Fruit fly (Drosophila melanogaster): Measurements from ENCODE around the gene Unc-76.
A peak's percentile ranks its signal among the peaks of the same experiment; 100 is the strongest.

The Unc-76 gene

dm6 chrX:2137587-2138341 is 57.4 kb downstream of the Unc-76 start (continued):
- TF ChIP-seq CG8388 (GFP tag; optimal IDR thresholded peaks at IDR 0.05) = peak; percentile 99
- TF ChIP-seq dysf (GFP tag; IDR thresholded peaks at IDR 0.05) = peak; percentile 99
- TF ChIP-seq Spps (tag; optimal IDR thresholded peaks at IDR 0.05) = peak; percentile 100
- peak; percentile 97 for TF ChIP-seq fd64A (GFP tag; optimal IDR thresholded peaks at IDR 0.05)
- peak; percentile 99 for TF ChIP-seq ara (GFP tag; IDR thresholded peaks at IDR 0.05)
- peak; percentile 99 for TF ChIP-seq Hmr (GFP tag; optimal IDR thresholded peaks at IDR 0.05)
- TF ChIP-seq crp (GFP tag; optimal IDR thresholded peaks at IDR 0.05) = peak in 1 of 2 experiments; percentile 65
- peak; percentile 98 for TF ChIP-seq CG11085 (GFP tag; IDR thresholded peaks at IDR 0.05)
- TF ChIP-seq CG6272 (GFP tag; IDR thresholded peaks at IDR 0.05) = peak; percentile 97
- peak; percentile 91 for TF ChIP-seq psq (GFP tag; optimal IDR thresholded peaks at IDR 0.05)
- TF ChIP-seq nerfin-2 (GFP tag; IDR thresholded peaks at IDR 0.05; ENCODE audit: partially characterized antibody) = peak; percentile 90
- TF ChIP-seq CG4854 (GFP tag; optimal IDR thresholded peaks at IDR 0.05) = peak; percentile 96
- TF ChIP-seq CTCF (GFP tag; optimal IDR thresholded peaks at IDR 0.05) = peak; percentile 79
- peak; percentile 98 for TF ChIP-seq Aef1 (GFP tag; IDR thresholded peaks at IDR 0.05)
- TF ChIP-seq Nf-YA (GFP tag; IDR thresholded peaks at IDR 0.05) = peak; percentile 97
- TF ChIP-seq scrt (GFP tag; optimal IDR thresholded peaks at IDR 0.05) = peak; percentile 98
- peak; percentile 90 for TF ChIP-seq CG12236 (GFP tag; optimal IDR thresholded peaks at IDR 0.05)
- TF ChIP-seq Kr (GFP tag; optimal IDR thresholded peaks at IDR 0.05) = peak; percentile 97
- TF ChIP-seq phol (tag; optimal IDR thresholded peaks at IDR 0.05) = peak; percentile 99
- peak; percentile 99 for TF ChIP-seq grau (tag; optimal IDR thresholded peaks at IDR 0.05)
- peak; percentile 99 for TF ChIP-seq fd96Cb (tag; optimal IDR thresholded peaks at IDR 0.05)
- TF ChIP-seq CG30020 (tag; optimal IDR thresholded peaks at IDR 0.05) = peak; percentile 84
- peak; percentile 99 for TF ChIP-seq nmo (GFP tag; optimal IDR thresholded peaks at IDR 0.05)
- TF ChIP-seq so (GFP tag; IDR thresholded peaks at IDR 0.05) = peak; percentile 99
- TF ChIP-seq HHEX (GFP tag; optimal IDR thresholded peaks at IDR 0.05) = peak; percentile 99
- peak; percentile 99 for TF ChIP-seq CG10147 (GFP tag; optimal IDR thresholded peaks at IDR 0.05)
- TF ChIP-seq MTF-1 (GFP tag; optimal IDR thresholded peaks at IDR 0.05; ENCODE audit: borderline replicate concordance) = peak; percentile 98
- TF ChIP-seq CG9797 (GFP tag; optimal IDR thresholded peaks at IDR 0.05) = peak; percentile 17
- TF ChIP-seq CG8089 (GFP tag; optimal IDR thresholded peaks at IDR 0.05) = peak; percentile 79
- TF ChIP-seq repo (GFP tag; optimal IDR thresholded peaks at IDR 0.05) = peak; percentile 88
- TF ChIP-seq CG10366 (GFP tag; IDR thresholded peaks at IDR 0.05) = peak; percentile 97
- TF ChIP-seq Side (GFP tag; optimal IDR thresholded peaks at IDR 0.05) = peak; percentile 92
- TF ChIP-seq CG10543 (GFP tag; optimal IDR thresholded peaks at IDR 0.05) = peak; percentile 100
- TF ChIP-seq jigr1 (GFP tag; IDR thresholded peaks at IDR 0.05) = peak; percentile 98
- peak; percentile 96 for TF ChIP-seq chn (GFP tag; optimal IDR thresholded peaks at IDR 0.05)
- peak; percentile 91 for TF ChIP-seq Hmx (GFP tag; optimal IDR thresholded peaks at IDR 0.05)
- TF ChIP-seq Doc2 (GFP tag; IDR thresholded peaks at IDR 0.05) = peak; percentile 95
- TF ChIP-seq CG3847 (GFP tag; IDR thresholded peaks at IDR 0.05) = peak; percentile 99
- TF ChIP-seq tup (GFP tag; optimal IDR thresholded peaks at IDR 0.05) = peak; percentile 95
- peak; percentile 96 for TF ChIP-seq CG10274 (GFP tag; optimal IDR thresholded peaks at IDR 0.05)
- TF ChIP-seq CG9609 (GFP tag; optimal IDR thresholded peaks at IDR 0.05) = peak; percentile 91
- peak; percentile 98 for TF ChIP-seq cwo (GFP tag; optimal IDR thresholded peaks at IDR 0.05)
- peak; percentile 98 for TF ChIP-seq sug (tag; optimal IDR thresholded peaks at IDR 0.05)
- TF ChIP-seq CG12155 (GFP tag; optimal IDR thresholded peaks at IDR 0.05) = peak; percentile 97
- peak; percentile 97 for TF ChIP-seq Gug (GFP tag; IDR thresholded peaks at IDR 0.05)
- TF ChIP-seq zf30C (GFP tag; optimal IDR thresholded peaks at IDR 0.05) = peak; percentile 48
- TF ChIP-seq jing (GFP tag; optimal IDR thresholded peaks at IDR 0.05) = peak; percentile 98
- TF ChIP-seq luna (GFP tag; optimal IDR thresholded peaks at IDR 0.05) = peak; percentile 69
- TF ChIP-seq CG3995 (GFP tag; optimal IDR thresholded peaks at IDR 0.05) = peak; percentile 86
- TF ChIP-seq CG8765 (GFP tag; IDR thresholded peaks at IDR 0.05) = peak; percentile 98
